Worm (Caenorhabditis elegans) whole organism, L2 larva: ENCODE results near the gene sru-30.

Experiments
- R02D3.7 ChIP-seq: fragments of 150-350 bp; optimal IDR thresholded peaks from 2 replicates; lab custom pipeline; 2014; ENCODE audit warnings: missing biosample characterization, missing genetic modification characterization
- elt-3 ChIP-seq: sonication (generic microtip); optimal IDR thresholded peaks from 2 replicates; lab custom pipeline; 2017; ENCODE audit warnings: missing biosample characterization, missing genetic modification characterization
- mdl-1 ChIP-seq, 2 experiments: fragments of 150-350 bp in 1 of 2; sonication (generic microtip) in 1 of 2; optimal IDR thresholded peaks; 2 replicates each; lab custom pipeline; 2017; ENCODE audit warnings: missing biosample characterization in 2 of 2, missing genetic modification characterization in 2 of 2
- nhr-77 ChIP-seq: fragments of 150-350 bp; optimal IDR thresholded peaks from 2 replicates; lab custom pipeline; 2014; ENCODE audit warnings: missing biosample characterization, missing genetic modification characterization

DNA sequence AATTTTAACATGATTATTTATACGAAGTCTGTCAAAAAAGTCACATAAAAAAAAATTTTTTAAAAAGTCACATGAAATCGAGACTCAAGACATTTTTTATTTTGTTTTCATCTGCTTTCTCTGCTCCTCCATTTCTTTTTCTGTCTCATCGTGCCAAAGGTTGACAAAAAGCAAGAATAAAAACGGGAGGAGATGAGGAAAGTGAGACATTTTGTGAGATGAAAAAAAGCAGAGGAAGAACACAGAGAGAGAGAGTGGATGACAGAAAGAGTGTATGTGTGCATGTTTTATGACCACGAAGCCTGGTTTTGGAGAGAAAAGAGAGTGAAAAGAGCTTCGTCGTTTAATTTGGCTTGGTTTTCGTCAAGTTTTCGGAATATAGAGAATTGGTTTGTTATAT lies 40.2 kb downstream of the sru-30 start:
- TF ChIP-seq elt-3 (tag; lab: Kevin White, UChicago) (no peak), mdl-1 (tag; optimal IDR thresholded peaks at IDR 0.05; lab: Kevin White, UChicago) (no peak), nhr-77 (tag; lab: Kevin White, UChicago) (no peak), R02D3.7 (no peak)
